Fruit fly (Drosophila melanogaster) whole organism, embryonic: ENCODE results near the gene Alp10.
A peak's percentile ranks its signal among the peaks of the same experiment; 100 is the strongest.

Source experiments
- Adf1 ChIP-seq: fragments of 200-800 bp; sonication (Bioruptor generic); IDR thresholded peaks from 2 replicates; pipeline ENCODE4 v1.3.6; 2022; ENCODE audit warnings: missing biosample characterization, missing genetic modification characterization
- Bgb ChIP-seq: fragments of 200-800 bp; sonication (Bioruptor generic); IDR thresholded peaks from 2 replicates; pipeline ENCODE4 v1.3.6; 2022; ENCODE audit warnings: missing biosample characterization, missing genetic modification characterization; ENCODE audit not compliant: partially characterized antibody
- CG11085 ChIP-seq: fragments of 200-800 bp; sonication (Bioruptor generic); IDR thresholded peaks from 2 replicates; pipeline ENCODE4 v1.3.6; 2022; ENCODE audit warnings: missing biosample characterization, missing genetic modification characterization
- CG11504 ChIP-seq: fragments of 200-800 bp; sonication (Bioruptor generic); optimal IDR thresholded peaks from 3 replicates; lab custom pipeline; 2019; ENCODE audit warnings: missing biosample characterization, mild to moderate bottlenecking, missing genetic modification characterization, moderate library complexity
- CG13775 ChIP-seq: fragments of 200-800 bp; sonication (Bioruptor generic); optimal IDR thresholded peaks from 3 replicates; lab custom pipeline; 2017; ENCODE audit warnings: missing biosample characterization, mild to moderate bottlenecking, missing genetic modification characterization
- CG13894 ChIP-seq: fragments of 200-800 bp; sonication (Bioruptor generic); optimal IDR thresholded peaks from 3 replicates; lab custom pipeline; 2018; ENCODE audit warnings: missing biosample characterization, mild to moderate bottlenecking, missing genetic modification characterization, moderate library complexity
- CG16863 ChIP-seq: fragments of 200-800 bp; sonication (Bioruptor generic); optimal IDR thresholded peaks from 3 replicates; lab custom pipeline; 2016; ENCODE audit warnings: missing biosample characterization, missing genetic modification characterization
- CG2120 ChIP-seq: fragments of 200-800 bp; sonication (Bioruptor generic); optimal IDR thresholded peaks from 3 replicates; lab custom pipeline; 2016; ENCODE audit warnings: missing biosample characterization, missing genetic modification characterization
- CG3163 ChIP-seq: fragments of 200-800 bp; sonication (Bioruptor generic); optimal IDR thresholded peaks from 3 replicates; lab custom pipeline; 2016; ENCODE audit warnings: missing biosample characterization, missing genetic modification characterization
- CG3847 ChIP-seq: fragments of 200-800 bp; sonication (Bioruptor generic); IDR thresholded peaks from 2 replicates; pipeline ENCODE4 v1.3.6; 2022; ENCODE audit warnings: missing biosample characterization, missing genetic modification characterization
- CG3995 ChIP-seq: fragments of 200-800 bp; sonication (Bioruptor generic); optimal IDR thresholded peaks from 3 replicates; lab custom pipeline; 2016; ENCODE audit warnings: missing biosample characterization, missing genetic modification characterization
- CG4282 ChIP-seq: fragments of 200-800 bp; sonication (Bioruptor generic); optimal IDR thresholded peaks from 2 replicates; lab custom pipeline; 2016; ENCODE audit warnings: missing biosample characterization, missing genetic modification characterization
- CG4820 ChIP-seq: fragments of 200-800 bp; sonication (Bioruptor generic); optimal IDR thresholded peaks from 3 replicates; lab custom pipeline; 2016; ENCODE audit warnings: missing biosample characterization, missing genetic modification characterization
- CG6175 ChIP-seq: fragments of 200-800 bp; sonication (Bioruptor generic); IDR thresholded peaks from 3 replicates; pipeline ENCODE4 v1.3.6; 2022; ENCODE audit warnings: missing biosample characterization, missing genetic modification characterization
- CG8944 ChIP-seq: fragments of 200-800 bp; sonication (Bioruptor generic); optimal IDR thresholded peaks from 3 replicates; lab custom pipeline; 2016; ENCODE audit warnings: missing biosample characterization, missing genetic modification characterization
- CG9932 ChIP-seq: fragments of 200-800 bp; sonication (Bioruptor generic); IDR thresholded peaks from 2 replicates; pipeline ENCODE4 v1.3.6; 2022; ENCODE audit warnings: missing biosample characterization, missing genetic modification characterization
- Chrac-16 ChIP-seq: fragments of 200-800 bp; sonication (Bioruptor generic); optimal IDR thresholded peaks from 3 replicates; lab custom pipeline; 2016; ENCODE audit warnings: missing biosample characterization, missing genetic modification characterization
- CkIIα-i1 ChIP-seq: fragments of 200-800 bp; sonication (Bioruptor generic); IDR thresholded peaks from 2 replicates; pipeline ENCODE4 v1.3.6; 2022; ENCODE audit warnings: missing biosample characterization, missing genetic modification characterization
- D ChIP-seq, 2 experiments: fragments of 200-800 bp in 1 of 2; fragments of >200 bp in 1 of 2; sonication (Bioruptor generic) in 1 of 2; optimal IDR thresholded peaks; 2 replicates in 1 of 2; 3 replicates in 1 of 2; lab custom pipeline; 2017; ENCODE audit warnings: mild to moderate bottlenecking in 1 of 2, missing biosample characterization in 1 of 2, missing genetic modification characterization in 1 of 2, missing genetic modification reagents in 1 of 2
- Dek ChIP-seq: fragments of 200-800 bp; sonication (Bioruptor generic); optimal IDR thresholded peaks from 3 replicates; lab custom pipeline; 2019; ENCODE audit warnings: missing biosample characterization, mild to moderate bottlenecking, missing genetic modification characterization, moderate library complexity
- Dip3 ChIP-seq: fragments of 200-800 bp; sonication (Bioruptor generic); optimal IDR thresholded peaks from 3 replicates; lab custom pipeline; 2016; ENCODE audit warnings: missing biosample characterization, missing genetic modification characterization
- E2f1 ChIP-seq: fragments of 200-800 bp; sonication (Bioruptor generic); IDR thresholded peaks from 2 replicates; pipeline ENCODE4 v1.3.6; 2022; ENCODE audit warnings: missing biosample characterization, missing genetic modification characterization
- Fer2 ChIP-seq: fragments of 200-800 bp; sonication (Bioruptor generic); optimal IDR thresholded peaks from 2 replicates; lab custom pipeline; 2018; ENCODE audit warnings: missing biosample characterization, mild to moderate bottlenecking, missing genetic modification characterization, moderate library complexity
- MTF-1 ChIP-seq: fragments of 200-800 bp; sonication (Bioruptor generic); optimal IDR thresholded peaks from 2 replicates; lab custom pipeline; 2018; ENCODE audit warnings: missing biosample characterization, mild to moderate bottlenecking, missing genetic modification characterization, borderline replicate concordance
- Oaz ChIP-seq: fragments of 200-800 bp; sonication (Bioruptor generic); IDR thresholded peaks from 2 replicates; pipeline ENCODE4 v1.3.6; 2022; ENCODE audit warnings: missing biosample characterization, missing genetic modification characterization
- Ptx1 ChIP-seq: fragments of 200-800 bp; sonication (Bioruptor generic); IDR thresholded peaks from 2 replicates; pipeline ENCODE4 v1.3.6; 2022; ENCODE audit warnings: missing biosample characterization, missing genetic modification characterization
- Rfx ChIP-seq: fragments of 200-800 bp; sonication (Bioruptor generic); IDR thresholded peaks from 2 replicates; pipeline ENCODE4 v1.3.6; 2022; ENCODE audit warnings: missing biosample characterization, missing genetic modification characterization
- Xbp1 ChIP-seq: fragments of 200-800 bp; sonication (Bioruptor generic); optimal IDR thresholded peaks from 3 replicates; lab custom pipeline; 2016; ENCODE audit warnings: missing biosample characterization, mild to moderate bottlenecking, missing genetic modification characterization
- YL-1 ChIP-seq: fragments of 200-800 bp; sonication (Bioruptor generic); optimal IDR thresholded peaks from 3 replicates; lab custom pipeline; 2017; ENCODE audit warnings: missing biosample characterization, mild to moderate bottlenecking, missing genetic modification characterization
- amos ChIP-seq: fragments of 200-800 bp; sonication (Bioruptor generic); IDR thresholded peaks from 2 replicates; pipeline ENCODE4 v1.3.6; 2022; ENCODE audit warnings: missing biosample characterization, missing genetic modification characterization; ENCODE audit not compliant: partially characterized antibody
- az2 ChIP-seq: fragments of 200-800 bp; sonication (Bioruptor generic); optimal IDR thresholded peaks from 3 replicates; lab custom pipeline; 2016; ENCODE audit warnings: missing biosample characterization, missing genetic modification characterization
- bbx ChIP-seq: fragments of 200-800 bp; sonication (Bioruptor generic); IDR thresholded peaks from 2 replicates; pipeline ENCODE4 v1.3.6; 2022; ENCODE audit warnings: missing biosample characterization, missing genetic modification characterization; ENCODE audit not compliant: partially characterized antibody
- chm ChIP-seq: fragments of 200-800 bp; sonication (Bioruptor generic); IDR thresholded peaks from 2 replicates; pipeline ENCODE4 v1.3.6; 2022; ENCODE audit warnings: missing biosample characterization, missing genetic modification characterization
- emc ChIP-seq: fragments of 200-800 bp; sonication (Bioruptor generic); optimal IDR thresholded peaks from 2 replicates; lab custom pipeline; 2016; ENCODE audit warnings: missing biosample characterization, missing genetic modification characterization
- grau ChIP-seq: fragments of 200-800 bp; optimal IDR thresholded peaks from 3 replicates; lab custom pipeline; 2019; ENCODE audit warnings: missing biosample characterization, mild to moderate bottlenecking, missing genetic modification characterization, moderate library complexity
- gsb ChIP-seq: fragments of 200-800 bp; sonication (Bioruptor generic); IDR thresholded peaks from 2 replicates; pipeline ENCODE4 v1.3.6; 2022; ENCODE audit warnings: missing biosample characterization, missing genetic modification characterization
- nom ChIP-seq: fragments of 200-800 bp; sonication (Bioruptor generic); optimal IDR thresholded peaks from 2 replicates; lab custom pipeline; 2017; ENCODE audit warnings: missing biosample characterization, missing genetic modification characterization, mild to moderate bottlenecking, moderate library complexity, missing genetic modification reagents
- pan ChIP-seq, 4 experiments: fragments of >200 bp in 3 of 4; fragments of 200-800 bp in 1 of 4; sonication (Bioruptor generic) in 1 of 4; optimal IDR thresholded peaks in 3 of 4; IDR thresholded peaks in 1 of 4; 2 replicates each; pipeline versions ENCODE4 v1.3.6 to Lab custom; 2017 to 2022; ENCODE audit warnings: missing biosample characterization in 2 of 4, missing genetic modification characterization in 2 of 4, mixed read lengths in 1 of 4
- pb ChIP-seq: fragments of 200-800 bp; sonication (Bioruptor generic); optimal IDR thresholded peaks from 3 replicates; lab custom pipeline; 2016; ENCODE audit warnings: missing biosample characterization, missing genetic modification characterization
- prd ChIP-seq, 3 experiments: fragments of >200 bp in 2 of 3; fragments of 200-800 bp in 1 of 3; sonication (Bioruptor generic) in 1 of 3; optimal IDR thresholded peaks in 2 of 3; IDR thresholded peaks in 1 of 3; 2 replicates in 2 of 3; 3 replicates in 1 of 3; pipeline versions ENCODE4 v1.3.6 to Lab custom; 2017 to 2022; ENCODE audit warnings: missing biosample characterization in 1 of 3, missing genetic modification characterization in 1 of 3
- pzg ChIP-seq: fragments of 200-800 bp; sonication (Bioruptor generic); optimal IDR thresholded peaks from 3 replicates; lab custom pipeline; 2018; ENCODE audit warnings: missing biosample characterization, mild to moderate bottlenecking, missing genetic modification characterization, moderate library complexity
- ranshi ChIP-seq: fragments of 200-800 bp; sonication (Bioruptor generic); IDR thresholded peaks from 2 replicates; pipeline ENCODE4 v1.3.6; 2022; ENCODE audit warnings: missing biosample characterization, missing genetic modification characterization
- seq ChIP-seq: fragments of 200-800 bp; sonication (Bioruptor generic); IDR thresholded peaks from 2 replicates; pipeline ENCODE4 v1.3.6; 2022; ENCODE audit warnings: missing biosample characterization, missing genetic modification characterization
- shn ChIP-seq: fragments of 200-800 bp; sonication (Bioruptor generic); optimal IDR thresholded peaks from 3 replicates; lab custom pipeline; 2016; ENCODE audit warnings: missing biosample characterization, missing genetic modification characterization
- sisA ChIP-seq: fragments of 200-800 bp; sonication (Bioruptor generic); IDR thresholded peaks from 2 replicates; pipeline ENCODE4 v1.3.6; 2022; ENCODE audit warnings: missing biosample characterization, missing genetic modification characterization
- slbo ChIP-seq: fragments of 200-800 bp; sonication (Bioruptor generic); IDR thresholded peaks from 2 replicates; pipeline ENCODE4 v1.3.6; 2022; ENCODE audit warnings: missing biosample characterization, missing genetic modification characterization
- ssp ChIP-seq: fragments of 200-800 bp; sonication (Bioruptor generic); IDR thresholded peaks from 2 replicates; pipeline ENCODE4 v1.3.6; 2022; ENCODE audit warnings: missing biosample characterization, missing genetic modification characterization
- unc-4 ChIP-seq: fragments of 200-800 bp; sonication (Bioruptor generic); IDR thresholded peaks from 2 replicates; pipeline ENCODE4 v1.3.6; 2022; ENCODE audit warnings: missing biosample characterization, missing genetic modification characterization; ENCODE audit not compliant: partially characterized antibody
- wdn ChIP-seq: fragments of 200-800 bp; sonication (Bioruptor generic); IDR thresholded peaks from 2 replicates; pipeline ENCODE4 v1.3.6; 2022; ENCODE audit warnings: missing biosample characterization, missing genetic modification characterization
- zfh2 ChIP-seq: fragments of 200-800 bp; sonication (Bioruptor generic); optimal IDR thresholded peaks from 2 replicates; lab custom pipeline; 2016; ENCODE audit warnings: missing biosample characterization, missing genetic modification characterization

Alp10 gene

dm6 chr3L:5609493-5609892 lies 14.4 kb upstream of the Alp10 start (continued):
- TF ChIP-seq MTF-1 (GFP tag; lab: Kevin White, UChicago) (no peak), CG3995 (GFP tag; lab: Kevin White, UChicago) (no peak), ranshi (no peak), shn (GFP tag; lab: Kevin White, UChicago) (no peak), Fer2 (tag; lab: Kevin White, UChicago) (no peak), pzg (GFP tag; lab: Kevin White, UChicago) (no peak), seq (GFP tag; lab: Robert Waterston, UW) (no peak), zfh2 (GFP tag; lab: Kevin White, UChicago) (no peak), CG13894 (tag; lab: Kevin White, UChicago) (no peak), CG16863 (GFP tag; lab: Kevin White, UChicago) (no peak), CG3847 (GFP tag; lab: Robert Waterston, UW) (no peak), gsb (GFP tag; lab: Robert Waterston, UW) (no peak), az2 (GFP tag; lab: Kevin White, UChicago) (peak; percentile 8), Dip3 (GFP tag; lab: Kevin White, UChicago) (no peak), CG9932 (GFP tag; lab: Robert Waterston, UW) (no peak), wdn (GFP tag; lab: Robert Waterston, UW) (no peak), Adf1 (no peak), Chrac-16 (GFP tag; lab: Kevin White, UChicago) (no peak), Dek (tag; lab: Kevin White, UChicago) (no peak), CG4820 (GFP tag; lab: Kevin White, UChicago) (no peak), amos (GFP tag; lab: Robert Waterston, UW) (no peak), grau (peak; percentile 20), CG2120 (GFP tag; lab: Kevin White, UChicago) (no peak), CG13775 (no peak), CG11085 (GFP tag; lab: Robert Waterston, UW) (no peak), Xbp1 (GFP tag; lab: Kevin White, UChicago) (peak; percentile 29), Oaz (no peak), pb (GFP tag; lab: Kevin White, UChicago) (no peak), CG4282 (GFP tag; lab: Kevin White, UChicago) (no peak), prd (optimal IDR thresholded peaks at IDR 0.05; lab: Kevin White, UChicago) (no peak), prd (GFP tag; IDR thresholded peaks at IDR 0.05; lab: Robert Waterston, UW) (peak; percentile 19; the same call in 1 of the 3 replicates), E2f1 (peak; percentile 40; the same call in 1 of the 2 replicates), CG6175 (GFP tag; lab: Robert Waterston, UW) (no peak), bbx (no peak), nom (GFP tag; lab: Kevin White, UChicago) (no peak), slbo (GFP tag; lab: Robert Waterston, UW) (no peak), CkIIα-i1 (no peak), emc (no peak), chm (GFP tag; lab: Robert Waterston, UW) (no peak), pan (optimal IDR thresholded peaks at IDR 0.05; lab: Kevin White, UChicago) (no peak), pan (GFP tag; optimal IDR thresholded peaks at IDR 0.05 in 1 of 2, IDR thresholded peaks at IDR 0.05 in 1 of 2) (no peak), Bgb (no peak), unc-4 (no peak), CG11504 (tag; lab: Kevin White, UChicago) (peak; percentile 63), YL-1 (no peak), D (optimal IDR thresholded peaks at IDR 0.05; lab: Kevin White, UChicago) (no peak), D (GFP tag; optimal IDR thresholded peaks at IDR 0.05; lab: Kevin White, UChicago) (no peak), Ptx1 (GFP tag; lab: Robert Waterston, UW) (0 out of 2 replicates have a peak, but pooled peaks have one; percentile 24), Rfx (GFP tag; lab: Robert Waterston, UW) (no peak), CG8944 (no peak), sisA (peak; percentile 22; the same call in 1 of the 2 replicates), CG3163 (no peak), ssp (GFP tag; lab: Robert Waterston, UW) (0 out of 2 replicates have a peak, but pooled peaks have one; percentile 10)
